Worm (Caenorhabditis elegans): Measurements from ENCODE around the gene nstp-7.

Gene nstp-7

ce11 chrV:620987-621386 lies 39.3 kb downstream of the nstp-7 start:
- TF ChIP-seq lin-13 (GFP tag; optimal IDR thresholded peaks at IDR 0.05): no peak
- TF ChIP-seq lin-11 (tag; optimal IDR thresholded peaks at IDR 0.05): no peak
- no peak for TF ChIP-seq gmeb-1 (tag; optimal IDR thresholded peaks at IDR 0.05)
- no peak for TF ChIP-seq lsy-2 (tag; optimal IDR thresholded peaks at IDR 0.05)
- TF ChIP-seq nhr-25 (tag; optimal IDR thresholded peaks at IDR 0.05): no peak
- no peak for TF ChIP-seq elt-1 (tag; optimal IDR thresholded peaks at IDR 0.05)
- no peak for TF ChIP-seq mbf-1 (tag; optimal IDR thresholded peaks at IDR 0.05)
- TF ChIP-seq Y55F3AM.14 (GFP tag; optimal IDR thresholded peaks at IDR 0.05): no peak
- TF ChIP-seq nhr-237 (tag; optimal IDR thresholded peaks at IDR 0.05): no peak
- TF ChIP-seq nhr-129 (tag; optimal IDR thresholded peaks at IDR 0.05): no peak
- TF ChIP-seq ztf-1 (GFP tag; conservative IDR thresholded peaks at IDR 0.05): no peak
- no peak for TF ChIP-seq sma-9 (GFP tag; optimal IDR thresholded peaks at IDR 0.05)
- no peak for TF ChIP-seq sma-9 (tag; optimal IDR thresholded peaks at IDR 0.05)
- TF ChIP-seq mdl-1 (tag; optimal IDR thresholded peaks at IDR 0.05): no peak
- TF ChIP-seq sem-4 (tag; optimal IDR thresholded peaks at IDR 0.05): no peak
- TF ChIP-seq unc-55 (GFP tag; optimal IDR thresholded peaks at IDR 0.05): no peak
- no peak for TF ChIP-seq peb-1 (tag; optimal IDR thresholded peaks at IDR 0.05)
- TF ChIP-seq nhr-23 (tag; optimal IDR thresholded peaks at IDR 0.05): no peak
- no peak for TF ChIP-seq snpc-4 (tag; optimal IDR thresholded peaks at IDR 0.05)
- TF ChIP-seq blmp-1 (tag; optimal IDR thresholded peaks at IDR 0.05; ENCODE audit: insufficient read depth): no peak
- TF ChIP-seq elt-3 (tag; optimal IDR thresholded peaks at IDR 0.05): no peak

DNA sequence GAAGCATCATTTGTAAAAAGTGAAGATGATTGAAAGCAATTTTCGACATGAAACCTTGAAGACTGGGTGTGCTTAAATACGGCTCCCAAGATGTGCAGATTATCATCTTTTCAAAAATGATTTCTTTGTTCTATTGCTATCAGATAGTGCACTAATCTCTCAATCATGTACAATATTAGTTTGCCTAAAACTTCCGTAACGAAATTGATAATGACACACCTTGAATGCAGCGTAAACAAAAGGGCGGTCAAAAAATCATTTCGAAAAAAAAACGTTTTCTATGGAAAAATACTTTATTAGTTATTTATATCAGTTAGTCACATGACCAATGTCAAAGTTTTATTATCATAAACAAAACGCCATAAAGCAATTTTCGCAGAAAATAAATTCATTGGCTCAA lies 41.2 kb downstream of the nstp-7 start, which contains the start of gene F48G7.5:
F48G7.5 (minus strand) TSS at position 34 of the 400 bp plus-strand sequence.
- TF ChIP-seq mdl-1 (tag; optimal IDR thresholded peaks at IDR 0.05): no peak
- no peak for TF ChIP-seq sem-4 (tag; optimal IDR thresholded peaks at IDR 0.05)
- no peak for TF ChIP-seq unc-55 (GFP tag; optimal IDR thresholded peaks at IDR 0.05)
- TF ChIP-seq gmeb-1 (tag; optimal IDR thresholded peaks at IDR 0.05): no peak
- TF ChIP-seq sma-9 (GFP tag; optimal IDR thresholded peaks at IDR 0.05): no peak
- TF ChIP-seq sma-9 (tag; optimal IDR thresholded peaks at IDR 0.05): no peak
- TF ChIP-seq nhr-12 (tag; optimal IDR thresholded peaks at IDR 0.05): no peak
- TF ChIP-seq nhr-6 (tag; optimal IDR thresholded peaks at IDR 0.05): no peak
- TF ChIP-seq mab-5 (tag; optimal IDR thresholded peaks at IDR 0.05): no peak
- TF ChIP-seq ZK546.5 (tag; optimal IDR thresholded peaks at IDR 0.05): no peak
- no peak for TF ChIP-seq sma-3 (GFP tag; optimal IDR thresholded peaks at IDR 0.05)
- no peak for TF ChIP-seq snpc-4 (tag; optimal IDR thresholded peaks at IDR 0.05)
- TF ChIP-seq ama-1 (optimal IDR thresholded peaks at IDR 0.05): no peak
- no peak for TF ChIP-seq alr-1 (tag; optimal IDR thresholded peaks at IDR 0.05)
- TF ChIP-seq lin-11 (tag; optimal IDR thresholded peaks at IDR 0.05): no peak
- TF ChIP-seq ztf-4 (tag; optimal IDR thresholded peaks at IDR 0.05): no peak
- no peak for TF ChIP-seq lin-13 (GFP tag; optimal IDR thresholded peaks at IDR 0.05)

DNA sequence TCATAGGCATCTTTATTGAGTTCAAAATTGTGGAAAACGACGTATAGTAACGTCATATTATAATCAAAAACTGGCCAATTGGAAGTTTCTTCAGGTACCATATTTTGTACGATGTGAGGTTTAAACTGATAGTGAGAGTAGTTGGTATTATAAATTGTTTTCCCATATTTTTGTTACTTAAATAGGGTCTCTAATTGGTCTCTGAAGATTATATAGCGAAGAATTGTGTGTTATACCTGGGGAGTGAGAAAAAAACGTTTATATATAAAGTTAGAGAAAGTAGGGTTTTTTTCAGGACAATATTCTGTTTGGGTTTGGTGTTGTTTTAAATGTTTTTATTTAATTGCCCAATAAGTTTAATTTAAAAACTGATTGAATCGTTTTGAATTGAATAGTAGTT lies 43.2 kb downstream of the nstp-7 start, which contains the start of gene srt-17:
srt-17 (minus strand) TSS at position 101 of the 400 bp plus-strand sequence.
- TF ChIP-seq elt-1 (tag; optimal IDR thresholded peaks at IDR 0.05): no peak
- no peak for TF ChIP-seq fos-1 (tag; optimal IDR thresholded peaks at IDR 0.05)
- TF ChIP-seq F13H6.1 (tag; optimal IDR thresholded peaks at IDR 0.05): no peak
- no peak for TF ChIP-seq sem-4 (tag; optimal IDR thresholded peaks at IDR 0.05)
- TF ChIP-seq nhr-23 (tag; optimal IDR thresholded peaks at IDR 0.05): no peak
- no peak for TF ChIP-seq aly-2 (tag; optimal IDR thresholded peaks at IDR 0.05)
- no peak for TF ChIP-seq ceh-16 (tag; optimal IDR thresholded peaks at IDR 0.05)
- no peak for TF ChIP-seq egl-27 (tag; optimal IDR thresholded peaks at IDR 0.05)
- TF ChIP-seq C34F6.9 (tag; optimal IDR thresholded peaks at IDR 0.05): no peak
- no peak for TF ChIP-seq ama-1 (optimal IDR thresholded peaks at IDR 0.05)
- TF ChIP-seq sma-3 (GFP tag; optimal IDR thresholded peaks at IDR 0.05): no peak

DNA sequence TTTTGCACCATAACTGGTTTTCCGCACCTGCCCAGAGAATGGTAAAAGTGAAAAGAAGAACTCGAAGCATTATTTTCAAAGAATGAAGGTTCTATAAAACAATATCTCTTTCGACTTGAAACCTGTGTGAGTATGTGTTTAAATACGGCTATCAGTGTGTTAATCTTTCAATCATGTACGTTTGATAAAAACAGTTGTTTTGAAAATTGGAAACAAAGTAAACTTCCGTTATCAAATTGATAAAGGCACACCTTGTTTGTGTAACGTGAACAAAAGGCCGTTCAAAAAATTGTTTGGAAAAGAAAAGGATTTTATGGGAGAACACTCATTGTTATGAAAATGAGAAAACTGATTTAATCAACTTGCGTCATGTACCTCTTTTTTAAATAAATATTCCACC lies 44.6 kb downstream of the nstp-7 start, which contains the start of gene F48G7.7:
F48G7.7 (minus strand) TSS at position 101 of the 400 bp plus-strand sequence.
- TF ChIP-seq F13H6.1 (tag; optimal IDR thresholded peaks at IDR 0.05) (no peak), gmeb-1 (tag; optimal IDR thresholded peaks at IDR 0.05) (no peak), R02D3.7 (tag; optimal IDR thresholded peaks at IDR 0.05) (no peak), nhr-77 (tag; optimal IDR thresholded peaks at IDR 0.05) (no peak), mab-5 (tag; optimal IDR thresholded peaks at IDR 0.05) (no peak), lin-11 (tag; optimal IDR thresholded peaks at IDR 0.05) (no peak), nhr-21 (tag; optimal IDR thresholded peaks at IDR 0.05) (no peak)

Data from whole organism, L2 larva.